Fruit fly (Drosophila melanogaster): ENCODE data around the gene Fuca.

The Fuca gene

dm6 chr3L:11554338-11554737 lies 31.8 kb upstream of the Fuca start (continued):
- TF ChIP-seq CG14667 (GFP tag; IDR thresholded peaks at IDR 0.05): peak; percentile 60
- TF ChIP-seq HLH4C (GFP tag; IDR thresholded peaks at IDR 0.05; ENCODE audit: partially characterized antibody): no peak
- TF ChIP-seq CG9876 (GFP tag; optimal IDR thresholded peaks at IDR 0.05): no peak
- peak; percentile 69 for TF ChIP-seq bab2 (GFP tag; optimal IDR thresholded peaks at IDR 0.05)
- peak; percentile 84 for TF ChIP-seq CG6813 (GFP tag; optimal IDR thresholded peaks at IDR 0.05)
- TF ChIP-seq Sox100B (GFP tag; optimal IDR thresholded peaks at IDR 0.05): peak; percentile 83
- no peak for TF ChIP-seq CkIIα-i1 (GFP tag; IDR thresholded peaks at IDR 0.05)
- peak; percentile 56; the same call in 1 of the 2 replicates for TF ChIP-seq stc (GFP tag; IDR thresholded peaks at IDR 0.05)
- TF ChIP-seq sima (GFP tag; optimal IDR thresholded peaks at IDR 0.05): no peak
- TF ChIP-seq NfI (GFP tag; optimal IDR thresholded peaks at IDR 0.05): peak; percentile 54
- TF ChIP-seq sens-2 (GFP tag; IDR thresholded peaks at IDR 0.05): peak; percentile 87
- TF ChIP-seq ssp (GFP tag; IDR thresholded peaks at IDR 0.05): peak; percentile 62
- TF ChIP-seq CG7928 (GFP tag; optimal IDR thresholded peaks at IDR 0.05): peak; percentile 10
- no peak for TF ChIP-seq CG13296 (GFP tag; optimal IDR thresholded peaks at IDR 0.05)
- TF ChIP-seq amos (GFP tag; IDR thresholded peaks at IDR 0.05; ENCODE audit: partially characterized antibody): no peak
- TF ChIP-seq CG1603 (tag; optimal IDR thresholded peaks at IDR 0.05): peak; percentile 92
- peak; percentile 97 for TF ChIP-seq dmrt11E (tag; optimal IDR thresholded peaks at IDR 0.05)
- TF ChIP-seq CG33213 (GFP tag; optimal IDR thresholded peaks at IDR 0.05): peak; percentile 64
- peak; percentile 79 for TF ChIP-seq ranshi (GFP tag; IDR thresholded peaks at IDR 0.05)
- TF ChIP-seq CG4854 (GFP tag; optimal IDR thresholded peaks at IDR 0.05): peak; percentile 74
- peak; percentile 15 for TF ChIP-seq trh (GFP tag; optimal IDR thresholded peaks at IDR 0.05)
- peak; percentile 80 for TF ChIP-seq ken (GFP tag; IDR thresholded peaks at IDR 0.05)
- TF ChIP-seq Sin3A (optimal IDR thresholded peaks at IDR 0.05): no peak
- TF ChIP-seq CG7556 (GFP tag; optimal IDR thresholded peaks at IDR 0.05): peak; percentile 80
- peak in 1 of 2 experiments; percentile 12 for TF ChIP-seq insv (GFP tag; optimal IDR thresholded peaks at IDR 0.05)
- TF ChIP-seq Hmx (GFP tag; optimal IDR thresholded peaks at IDR 0.05): peak; percentile 4
- TF ChIP-seq Gug (GFP tag; IDR thresholded peaks at IDR 0.05): peak; percentile 63; the same call in 3 of the 4 replicates
- peak; percentile 9 for TF ChIP-seq p53 (GFP tag; optimal IDR thresholded peaks at IDR 0.05)
- TF ChIP-seq CG17802 (tag; optimal IDR thresholded peaks at IDR 0.05): peak; percentile 65
- TF ChIP-seq ci (GFP tag; IDR thresholded peaks at IDR 0.05): peak; percentile 89
- peak; percentile 83 for TF ChIP-seq CG17328 (GFP tag; IDR thresholded peaks at IDR 0.05)
- TF ChIP-seq CG3281 (GFP tag; optimal IDR thresholded peaks at IDR 0.05): peak; percentile 50
- peak; percentile 79 for TF ChIP-seq onecut (GFP tag; IDR thresholded peaks at IDR 0.05)
- no peak for TF ChIP-seq fru (optimal IDR thresholded peaks at IDR 0.05)
- TF ChIP-seq GATAe (GFP tag; conservative IDR thresholded peaks at IDR 0.05): no peak
- peak; percentile 48 for TF ChIP-seq CG6654 (GFP tag; optimal IDR thresholded peaks at IDR 0.05)
- TF ChIP-seq CG15479 (GFP tag; optimal IDR thresholded peaks at IDR 0.05): peak; percentile 55
- TF ChIP-seq CG10431 (GFP tag; optimal IDR thresholded peaks at IDR 0.05): peak; percentile 41
- no peak for TF ChIP-seq CG42726 (GFP tag; IDR thresholded peaks at IDR 0.05; ENCODE audit: partially characterized antibody)
- no peak for TF ChIP-seq Hand (GFP tag; optimal IDR thresholded peaks at IDR 0.05)
- TF ChIP-seq CG8924 (tag; optimal IDR thresholded peaks at IDR 0.05): peak; percentile 93
- no peak for TF ChIP-seq pan (optimal IDR thresholded peaks at IDR 0.05)
- peak in 1 of 2 experiments; percentile 76 for TF ChIP-seq pan (GFP tag; optimal IDR thresholded peaks at IDR 0.05 in 1 of 2, IDR thresholded peaks at IDR 0.05 in 1 of 2)
- TF ChIP-seq CG33557 (GFP tag; optimal IDR thresholded peaks at IDR 0.05): peak; percentile 94
- TF ChIP-seq org-1 (GFP tag; optimal IDR thresholded peaks at IDR 0.05): peak; percentile 75
- TF ChIP-seq Bdp1 (GFP tag; optimal IDR thresholded peaks at IDR 0.05): peak; percentile 63
- no peak for TF ChIP-seq CG17912 (GFP tag; optimal IDR thresholded peaks at IDR 0.05)
- TF ChIP-seq CG11456 (GFP tag; IDR thresholded peaks at IDR 0.05): peak; percentile 63; the same call in 1 of the 3 replicates
- TF ChIP-seq ap (GFP tag; IDR thresholded peaks at IDR 0.05): peak; percentile 68; the same call in 1 of the 2 replicates
- peak; percentile 83 for TF ChIP-seq CG13424 (tag; optimal IDR thresholded peaks at IDR 0.05)
- TF ChIP-seq YL-1 (GFP tag; optimal IDR thresholded peaks at IDR 0.05): peak; percentile 6
- TF ChIP-seq Oaz (GFP tag; IDR thresholded peaks at IDR 0.05): no peak
